Worm (Caenorhabditis elegans) whole organism, late embryonic: ENCODE results near the gene snt-7.

Experiments used
- C08G9.2 ChIP-seq: sonication (generic microtip); optimal IDR thresholded peaks from 2 replicates; lab custom pipeline; 2016; ENCODE audit warnings: mild to moderate bottlenecking, missing genetic modification characterization, moderate library complexity, missing compliant biosample characterization
- C38D4.7 ChIP-seq: fragments of 200-800 bp; sonication (Bioruptor generic); optimal IDR thresholded peaks from 2 replicates; lab custom pipeline; 2018; ENCODE audit warnings: mild to moderate bottlenecking, missing genetic modification characterization, moderate library complexity, missing compliant biosample characterization
- K02D7.2 ChIP-seq: sonication (generic microtip); optimal IDR thresholded peaks from 2 replicates; lab custom pipeline; 2017; ENCODE audit warnings: mild to moderate bottlenecking, missing genetic modification characterization, missing compliant biosample characterization
- K09A11.1 ChIP-seq: sonication (generic microtip); optimal IDR thresholded peaks from 2 replicates; lab custom pipeline; 2017; ENCODE audit warnings: antibody characterized with exemption, mild to moderate bottlenecking, missing genetic modification characterization, missing compliant biosample characterization; ENCODE audit not compliant: insufficient read depth
- Y22D7AL.16 ChIP-seq: sonication (generic microtip); optimal IDR thresholded peaks from 2 replicates; lab custom pipeline; 2016; ENCODE audit warnings: missing genetic modification characterization, missing compliant biosample characterization
- ahr-1 ChIP-seq: sonication (generic microtip); optimal IDR thresholded peaks from 2 replicates; lab custom pipeline; 2016; ENCODE audit warnings: missing genetic modification characterization, missing compliant biosample characterization
- ama-1 ChIP-seq: fragments of 150-350 bp; optimal IDR thresholded peaks from 2 replicates; lab custom pipeline; 2014
- ceh-14 ChIP-seq: sonication (generic microtip); optimal IDR thresholded peaks from 2 replicates; lab custom pipeline; 2016; ENCODE audit warnings: missing genotype, missing genetic modification characterization, missing compliant biosample characterization
- ceh-18 ChIP-seq: sonication (generic microtip); optimal IDR thresholded peaks from 2 replicates; lab custom pipeline; 2016; ENCODE audit warnings: missing genetic modification characterization, missing compliant biosample characterization
- ceh-2 ChIP-seq: sonication (generic microtip); optimal IDR thresholded peaks from 2 replicates; lab custom pipeline; 2016; ENCODE audit warnings: missing genotype, missing genetic modification characterization, missing compliant biosample characterization
- ceh-22 ChIP-seq: sonication (generic microtip); optimal IDR thresholded peaks from 2 replicates; lab custom pipeline; 2017; ENCODE audit warnings: missing biosample characterization, missing genetic modification characterization
- ceh-24 ChIP-seq: sonication (generic microtip); optimal IDR thresholded peaks from 2 replicates; lab custom pipeline; 2016; ENCODE audit warnings: mild to moderate bottlenecking, missing genetic modification characterization, missing compliant biosample characterization
- ceh-30 ChIP-seq: fragments of 150-350 bp; optimal IDR thresholded peaks from 2 replicates; lab custom pipeline; 2014; ENCODE audit warnings: missing biosample characterization, missing genetic modification characterization
- ceh-31 ChIP-seq: sonication (generic microtip); optimal IDR thresholded peaks from 2 replicates; lab custom pipeline; 2016; ENCODE audit warnings: missing genetic modification characterization, missing compliant biosample characterization
- ceh-45 ChIP-seq: fragments of 200-800 bp; sonication (Bioruptor generic); IDR thresholded peaks from 2 replicates; pipeline ENCODE4 v1.3.6; 2022; ENCODE audit warnings: missing genetic modification reagents, missing genetic modification characterization, missing compliant biosample characterization
- ceh-48 ChIP-seq: sonication (generic microtip); optimal IDR thresholded peaks from 2 replicates; lab custom pipeline; 2016; ENCODE audit warnings: missing genetic modification characterization, inconsistent platforms, missing compliant biosample characterization
- ceh-6 ChIP-seq: fragments of 200-800 bp; sonication (Bioruptor generic); optimal IDR thresholded peaks from 2 replicates; lab custom pipeline; 2018; ENCODE audit warnings: mild to moderate bottlenecking, missing genetic modification characterization, missing compliant biosample characterization
- elt-2 ChIP-seq: sonication (generic microtip); optimal IDR thresholded peaks from 2 replicates; lab custom pipeline; 2016; ENCODE audit warnings: missing genetic modification reagents, missing genetic modification characterization, missing compliant biosample characterization
- ets-4 ChIP-seq: sonication (generic microtip); optimal IDR thresholded peaks from 2 replicates; lab custom pipeline; 2016; ENCODE audit warnings: missing genetic modification characterization, missing compliant biosample characterization
- fax-1 ChIP-seq: sonication (generic microtip); optimal IDR thresholded peaks from 2 replicates; lab custom pipeline; 2016; ENCODE audit warnings: missing genotype, missing genetic modification characterization, missing compliant biosample characterization
- fkh-6 ChIP-seq: sonication (generic microtip); optimal IDR thresholded peaks from 2 replicates; lab custom pipeline; 2016; ENCODE audit warnings: missing genetic modification characterization, missing compliant biosample characterization
- gmeb-2 ChIP-seq: sonication (generic microtip); optimal IDR thresholded peaks from 2 replicates; lab custom pipeline; 2016; ENCODE audit warnings: missing genetic modification characterization, inconsistent platforms, missing compliant biosample characterization
- hlh-15 ChIP-seq: sonication (generic microtip); optimal IDR thresholded peaks from 2 replicates; lab custom pipeline; 2016; ENCODE audit warnings: missing genetic modification characterization, missing compliant biosample characterization
- hlh-30 ChIP-seq: sonication (generic microtip); optimal IDR thresholded peaks from 2 replicates; lab custom pipeline; 2017; ENCODE audit warnings: antibody characterized with exemption, missing genetic modification characterization, missing compliant biosample characterization; ENCODE audit not compliant: insufficient read depth
- hlh-6 ChIP-seq: sonication (generic microtip); optimal IDR thresholded peaks from 2 replicates; lab custom pipeline; 2016; ENCODE audit warnings: missing genotype, missing genetic modification characterization, missing compliant biosample characterization
- hlh-8 ChIP-seq: sonication (generic microtip); optimal IDR thresholded peaks from 2 replicates; lab custom pipeline; 2016; ENCODE audit warnings: missing genotype, missing genetic modification characterization, missing compliant biosample characterization
- lim-6 ChIP-seq: sonication (generic microtip); optimal IDR thresholded peaks from 2 replicates; lab custom pipeline; 2016; ENCODE audit warnings: missing genetic modification characterization, missing compliant biosample characterization
- lin-11 ChIP-seq: fragments of 200-800 bp; sonication (Bioruptor generic); optimal IDR thresholded peaks from 2 replicates; lab custom pipeline; 2018; ENCODE audit warnings: mild to moderate bottlenecking, missing genetic modification characterization, missing compliant biosample characterization
- madf-2 ChIP-seq: sonication (generic microtip); optimal IDR thresholded peaks from 2 replicates; lab custom pipeline; 2017; ENCODE audit warnings: missing genetic modification characterization, missing compliant biosample characterization
- nfya-1 ChIP-seq: sonication (generic microtip); optimal IDR thresholded peaks from 2 replicates; lab custom pipeline; 2017; ENCODE audit warnings: missing genetic modification characterization, mild to moderate bottlenecking, missing compliant biosample characterization, antibody characterized with exemption, moderate library complexity
- nhr-232 ChIP-seq: sonication (generic microtip); optimal IDR thresholded peaks from 2 replicates; lab custom pipeline; 2016; ENCODE audit warnings: missing genetic modification characterization, missing compliant biosample characterization
- odd-2 ChIP-seq: sonication (generic microtip); optimal IDR thresholded peaks from 2 replicates; lab custom pipeline; 2017; ENCODE audit warnings: antibody characterized with exemption, mild to moderate bottlenecking, missing genetic modification characterization, missing compliant biosample characterization
- pax-1 ChIP-seq: fragments of 150-350 bp; optimal IDR thresholded peaks from 2 replicates; lab custom pipeline; 2014; ENCODE audit warnings: missing biosample characterization, missing genetic modification characterization
- pha-2 ChIP-seq: sonication (generic microtip); optimal IDR thresholded peaks from 2 replicates; lab custom pipeline; 2017; ENCODE audit warnings: mild to moderate bottlenecking, missing genetic modification characterization, missing compliant biosample characterization
- pha-4 ChIP-seq: fragments of 150-350 bp; optimal IDR thresholded peaks from 2 replicates; lab custom pipeline; 2018; ENCODE audit warnings: missing biosample characterization, missing genetic modification reagents, missing genetic modification characterization
- pros-1 ChIP-seq: fragments of 150-350 bp; optimal IDR thresholded peaks from 2 replicates; lab custom pipeline; 2014; ENCODE audit warnings: missing biosample characterization, missing genetic modification reagents, missing genetic modification characterization
- ref-2 ChIP-seq: sonication (generic microtip); optimal IDR thresholded peaks from 2 replicates; lab custom pipeline; 2016; ENCODE audit warnings: missing genetic modification characterization, missing compliant biosample characterization
- rnt-1 ChIP-seq: sonication (generic microtip); optimal IDR thresholded peaks from 2 replicates; lab custom pipeline; 2016; ENCODE audit warnings: missing genetic modification characterization, missing compliant biosample characterization
- sdc-2 ChIP-seq: sonication (generic microtip); optimal IDR thresholded peaks from 2 replicates; lab custom pipeline; 2016; ENCODE audit warnings: missing genotype, missing genetic modification characterization, missing compliant biosample characterization
- sox-2 ChIP-seq: fragments of 200-800 bp; sonication (Bioruptor generic); IDR thresholded peaks from 2 replicates; pipeline ENCODE4 v1.3.6; 2022; ENCODE audit warnings: missing genetic modification reagents, missing genetic modification characterization, missing compliant biosample characterization
- unc-42 ChIP-seq: sonication (generic microtip); optimal IDR thresholded peaks from 2 replicates; lab custom pipeline; 2016; ENCODE audit warnings: missing genotype, missing genetic modification characterization, missing compliant biosample characterization
- unc-55 ChIP-seq: sonication (generic microtip); optimal IDR thresholded peaks from 2 replicates; lab custom pipeline; 2017; ENCODE audit warnings: missing biosample characterization, missing genetic modification reagents, missing genetic modification characterization
- unc-86 ChIP-seq: sonication (generic microtip); optimal IDR thresholded peaks from 2 replicates; lab custom pipeline; 2016; ENCODE audit warnings: missing genetic modification characterization, missing compliant biosample characterization
- zip-5 ChIP-seq: sonication (generic microtip); optimal IDR thresholded peaks from 2 replicates; lab custom pipeline; 2016; ENCODE audit warnings: missing genetic modification characterization, missing compliant biosample characterization
- ztf-16 ChIP-seq: sonication (generic microtip); optimal IDR thresholded peaks from 2 replicates; lab custom pipeline; 2017; ENCODE audit warnings: missing genetic modification characterization, missing compliant biosample characterization

Gene snt-7

ce11 chrX:15159362-15159761 is 39.6 kb downstream of the snt-7 start:
- no peak for TF ChIP-seq ceh-31 (tag; lab: Kevin White, UChicago)
- TF ChIP-seq ceh-18 (tag; lab: Kevin White, UChicago) = no peak
- TF ChIP-seq ama-1 (lab: Kevin White, UChicago) = no peak
- TF ChIP-seq fkh-6 (tag; lab: Kevin White, UChicago) = no peak
- no peak for TF ChIP-seq C38D4.7 (GFP tag; lab: Kevin White, UChicago)
- no peak for TF ChIP-seq hlh-8
- no peak for TF ChIP-seq unc-86 (tag; lab: Kevin White, UChicago)
- TF ChIP-seq sdc-2 (tag; lab: Kevin White, UChicago) = no peak
- TF ChIP-seq ceh-48 (tag; lab: Kevin White, UChicago) = no peak
- TF ChIP-seq ceh-30 (tag; lab: Kevin White, UChicago) = no peak
- TF ChIP-seq lim-6 = no peak
- TF ChIP-seq lin-11 (tag; lab: Kevin White, UChicago) = no peak
- TF ChIP-seq ceh-6 (GFP tag; lab: Kevin White, UChicago) = no peak
- no peak for TF ChIP-seq unc-55 (GFP tag; lab: Kevin White, UChicago)
- TF ChIP-seq ceh-22 (tag; lab: Kevin White, UChicago) = no peak
- TF ChIP-seq Y22D7AL.16 (tag; lab: Kevin White, UChicago) = no peak
- TF ChIP-seq ceh-2 (tag; lab: Kevin White, UChicago) = no peak

- TF ChIP-seq K02D7.2 (no peak), lim-6 (no peak), pros-1 (tag; lab: Kevin White, UChicago) (no peak), zip-5 (tag; lab: Kevin White, UChicago) (no peak), ref-2 (tag; lab: Kevin White, UChicago) (no peak), ceh-24 (tag; lab: Kevin White, UChicago) (no peak), fax-1 (tag; lab: Kevin White, UChicago) (no peak), gmeb-2 (tag; lab: Kevin White, UChicago) (no peak), hlh-6 (tag; lab: Kevin White, UChicago) (no peak), hlh-15 (tag; lab: Kevin White, UChicago) (no peak), ceh-45 (GFP tag; lab: Robert Waterston, UW) (no peak), madf-2 (tag; lab: Kevin White, UChicago) (no peak), ceh-22 (tag; lab: Kevin White, UChicago) (no peak), nfya-1 (tag; lab: Kevin White, UChicago) (no peak), sox-2 (no peak), hlh-8 (no peak)
Measured at ce11 chrX:15158699-15159312, 40.1 kb downstream of the snt-7 start, which contains the start of gene C11G10.1. Gene C11G10.1, minus strand, starts transcription at chrX:15158749.

- no peak for TF ChIP-seq pha-2 (tag; lab: Kevin White, UChicago)
- TF ChIP-seq, all 69 proteins: peak for 0
Measured at ce11 chrX:15157854-15158253, 41.1 kb downstream of the snt-7 start.

ce11 chrX:15155054-15155453 is 43.9 kb downstream of the snt-7 start:
- peak; percentile 74 for TF ChIP-seq ceh-31 (tag; lab: Kevin White, UChicago)
- TF ChIP-seq unc-42 (tag; lab: Kevin White, UChicago) = peak; percentile 94
- TF ChIP-seq ets-4 (tag; lab: Kevin White, UChicago) = no peak
- TF ChIP-seq ceh-45 (GFP tag; lab: Robert Waterston, UW) = no peak

ce11 chrX:15148831-15149230 is 50.1 kb downstream of the snt-7 start:
- no peak for TF ChIP-seq nhr-232 (tag; lab: Kevin White, UChicago)
- TF ChIP-seq pax-1 (tag; lab: Kevin White, UChicago) = no peak
- TF ChIP-seq ztf-16 (tag; lab: Kevin White, UChicago) = no peak
- no peak for TF ChIP-seq C08G9.2
- no peak for TF ChIP-seq elt-2 (tag; lab: Kevin White, UChicago)
- no peak for TF ChIP-seq pha-4 (tag; lab: Kevin White, UChicago)
- TF ChIP-seq rnt-1 = peak; percentile 3
- no peak for TF ChIP-seq zip-5 (tag; lab: Kevin White, UChicago)
- TF ChIP-seq odd-2 (tag; lab: Kevin White, UChicago) = no peak
- no peak for TF ChIP-seq hlh-30 (tag; lab: Kevin White, UChicago)
- no peak for TF ChIP-seq ref-2 (tag; lab: Kevin White, UChicago)
- TF ChIP-seq ahr-1 (tag; lab: Kevin White, UChicago) = no peak
- no peak for TF ChIP-seq sox-2
- TF ChIP-seq ceh-31 (tag; lab: Kevin White, UChicago) = peak; percentile 25
- no peak for TF ChIP-seq pros-1 (tag; lab: Kevin White, UChicago)
- TF ChIP-seq C38D4.7 (GFP tag; lab: Kevin White, UChicago) = no peak
- TF ChIP-seq unc-55 (GFP tag; lab: Kevin White, UChicago) = peak; percentile 69
- peak; percentile 16 for TF ChIP-seq unc-42 (tag; lab: Kevin White, UChicago)
- TF ChIP-seq ceh-14 (tag; lab: Kevin White, UChicago) = no peak
- TF ChIP-seq K09A11.1 = no peak
